Worm (Caenorhabditis elegans): ENCODE data around the gene atf-6.

DNA sequence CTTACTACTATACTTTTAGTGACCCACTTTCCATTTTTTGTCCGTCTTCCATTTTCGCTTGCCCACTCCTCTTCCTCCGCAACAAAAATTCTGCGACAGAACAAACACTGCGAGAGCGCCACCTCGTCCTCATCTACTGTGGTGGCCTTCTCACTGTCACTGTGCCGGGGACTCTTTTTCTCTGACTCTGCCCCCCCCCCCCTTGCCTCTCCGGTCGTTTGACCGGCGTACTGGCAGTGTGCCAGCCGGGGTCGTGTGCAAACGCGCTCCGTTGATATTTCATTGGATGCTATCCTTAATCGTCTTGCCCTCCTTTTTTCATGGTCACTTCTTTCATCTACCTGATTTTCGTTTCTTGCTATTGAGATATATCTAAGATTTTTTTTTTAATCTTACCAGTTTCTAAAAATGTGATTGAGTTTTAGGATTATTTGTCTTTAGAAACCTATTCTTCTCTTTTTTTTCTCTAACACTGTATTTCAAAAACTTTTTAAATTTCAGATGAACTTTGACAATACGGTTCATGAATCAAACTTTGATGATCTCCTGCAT lies at the start of gene atf-6:
- TF ChIP-seq ceh-16 (tag; optimal IDR thresholded peaks at IDR 0.05) (peak; percentile 76), lin-39 (tag; optimal IDR thresholded peaks at IDR 0.05) (no peak), ZK546.5 (tag; optimal IDR thresholded peaks at IDR 0.05) (no peak), nhr-77 (tag; optimal IDR thresholded peaks at IDR 0.05) (no peak), nhr-6 (tag; optimal IDR thresholded peaks at IDR 0.05) (peak; percentile 31), blmp-1 (tag; optimal IDR thresholded peaks at IDR 0.05; ENCODE audit: insufficient read depth) (peak; percentile 41), mab-5 (tag; optimal IDR thresholded peaks at IDR 0.05) (peak; percentile 85), fos-1 (tag; optimal IDR thresholded peaks at IDR 0.05) (peak; percentile 72), mdl-1 (tag; optimal IDR thresholded peaks at IDR 0.05) (peak; percentile 29 to 79), lin-13 (GFP tag; optimal IDR thresholded peaks at IDR 0.05) (peak; percentile 85), sem-4 (tag; optimal IDR thresholded peaks at IDR 0.05) (peak; percentile 77)
